Worm (Caenorhabditis elegans): Measurements from ENCODE around the gene eif-3.B.

DNA sequence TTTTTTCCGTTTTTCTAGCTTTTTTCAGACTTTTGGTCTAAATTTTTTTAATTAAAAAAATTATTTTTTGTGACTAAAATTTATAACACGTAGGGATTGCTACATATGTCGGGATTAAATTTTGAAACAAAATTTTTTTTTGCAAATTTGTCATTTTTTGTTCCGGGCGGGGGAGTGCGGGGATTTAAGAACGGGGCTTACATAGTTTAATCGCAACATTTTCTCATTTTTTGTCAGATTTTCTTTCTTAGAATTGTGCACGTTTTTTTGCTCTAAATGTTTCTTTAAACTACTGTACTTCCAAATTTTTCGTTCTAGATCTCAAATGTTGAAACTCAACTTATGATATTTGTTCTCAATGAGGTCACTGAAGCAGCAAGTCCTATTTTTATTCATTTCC is 4.5 kb upstream of the eif-3.B start, which contains the start of gene Y54E2A.10:
- no peak for TF ChIP-seq ceh-9 (tag; optimal IDR thresholded peaks at IDR 0.05)
- no peak for TF ChIP-seq unc-3 (GFP tag; conservative IDR thresholded peaks at IDR 0.05)
- TF ChIP-seq unc-3 (tag; optimal IDR thresholded peaks at IDR 0.05), result no peak
- TF ChIP-seq Y22D7AL.16 (tag; optimal IDR thresholded peaks at IDR 0.05), result no peak
- TF ChIP-seq ahr-1 (tag; optimal IDR thresholded peaks at IDR 0.05), result no peak
- no peak for TF ChIP-seq rnt-1 (tag; optimal IDR thresholded peaks at IDR 0.05)
- no peak for TF ChIP-seq sox-2 (GFP tag; IDR thresholded peaks at IDR 0.05)
- no peak for TF ChIP-seq pqm-1 (tag; optimal IDR thresholded peaks at IDR 0.05)
- TF ChIP-seq ceh-48 (tag; optimal IDR thresholded peaks at IDR 0.05), result no peak
- TF ChIP-seq tbx-2 (tag; optimal IDR thresholded peaks at IDR 0.05), result no peak
- no peak for TF ChIP-seq nfya-1 (tag; optimal IDR thresholded peaks at IDR 0.05)
- TF ChIP-seq hlh-30 (tag; optimal IDR thresholded peaks at IDR 0.05; ENCODE audit: insufficient read depth), result no peak

All from whole organism, late embryonic.